Worm (Caenorhabditis elegans): ENCODE measurements around the gene EEED8.4.

Gene EEED8.4

ce11 chrII:5412467-5412866 is 3.3 kb downstream of the EEED8.4 start, which contains the start of the genes EEED8.13 and EEED8.18:
TSS of gene EEED8.13 (minus strand) at chrII:5412567.
TSS of gene EEED8.18 (minus strand) at chrII:5412610.
- TF ChIP-seq unc-39 (tag; optimal IDR thresholded peaks at IDR 0.05), result no peak
- no peak for TF ChIP-seq egl-27 (tag; optimal IDR thresholded peaks at IDR 0.05)
- TF ChIP-seq mdl-1 (tag; optimal IDR thresholded peaks at IDR 0.05), result no peak
- no peak for TF ChIP-seq nhr-25 (tag; optimal IDR thresholded peaks at IDR 0.05)
- TF ChIP-seq mab-5 (tag; optimal IDR thresholded peaks at IDR 0.05), result no peak
- TF ChIP-seq ceh-16 (tag; optimal IDR thresholded peaks at IDR 0.05), result no peak
- no peak for TF ChIP-seq lin-11 (tag; optimal IDR thresholded peaks at IDR 0.05)
- TF ChIP-seq dmd-4 (tag; optimal IDR thresholded peaks at IDR 0.05), result no peak
- TF ChIP-seq snpc-4 (tag; optimal IDR thresholded peaks at IDR 0.05), result no peak
- no peak for TF ChIP-seq lin-13 (GFP tag; optimal IDR thresholded peaks at IDR 0.05)
- TF ChIP-seq peb-1 (tag; optimal IDR thresholded peaks at IDR 0.05), result no peak
- TF ChIP-seq elt-3 (tag; optimal IDR thresholded peaks at IDR 0.05), result no peak
- TF ChIP-seq C34F6.9 (tag; optimal IDR thresholded peaks at IDR 0.05), result no peak
- no peak for TF ChIP-seq nhr-77 (tag; optimal IDR thresholded peaks at IDR 0.05)
- no peak for TF ChIP-seq nhr-23 (tag; optimal IDR thresholded peaks at IDR 0.05)
- TF ChIP-seq gmeb-1 (tag; optimal IDR thresholded peaks at IDR 0.05), result no peak

- TF ChIP-seq egl-27 (tag; optimal IDR thresholded peaks at IDR 0.05) (no peak), sma-3 (GFP tag; optimal IDR thresholded peaks at IDR 0.05) (no peak), ztf-11 (tag; optimal IDR thresholded peaks at IDR 0.05) (no peak), crh-2 (tag; optimal IDR thresholded peaks at IDR 0.05) (no peak), fos-1 (tag; optimal IDR thresholded peaks at IDR 0.05) (no peak), nhr-12 (tag; optimal IDR thresholded peaks at IDR 0.05) (no peak), lin-39 (tag; optimal IDR thresholded peaks at IDR 0.05) (no peak), zag-1 (tag; optimal IDR thresholded peaks at IDR 0.05) (no peak), mab-5 (tag; optimal IDR thresholded peaks at IDR 0.05) (no peak), nhr-21 (tag; optimal IDR thresholded peaks at IDR 0.05) (no peak)
Observed at ce11 chrII:5414040-5414439, 4.9 kb downstream of the EEED8.4 start, which contains the start of the genes EEED8.14 and EEED8.3. TSS of gene EEED8.14 (minus strand) at chrII:5414052. TSS of gene EEED8.3 (plus strand) at chrII:5414276.

- TF ChIP-seq nhr-129 (tag; optimal IDR thresholded peaks at IDR 0.05) (no peak), nhr-21 (tag; optimal IDR thresholded peaks at IDR 0.05) (no peak), elt-3 (tag; optimal IDR thresholded peaks at IDR 0.05) (no peak), sma-9 (GFP tag; optimal IDR thresholded peaks at IDR 0.05) (no peak), sma-9 (tag; optimal IDR thresholded peaks at IDR 0.05) (no peak), ztf-4 (tag; optimal IDR thresholded peaks at IDR 0.05) (no peak), ceh-16 (tag; optimal IDR thresholded peaks at IDR 0.05) (no peak), nhr-77 (tag; optimal IDR thresholded peaks at IDR 0.05) (no peak), nhr-25 (tag; optimal IDR thresholded peaks at IDR 0.05) (no peak), R02D3.7 (tag; optimal IDR thresholded peaks at IDR 0.05) (no peak), alr-1 (tag; optimal IDR thresholded peaks at IDR 0.05) (no peak)
Observed at ce11 chrII:5416204-5416764, 7.2 kb downstream of the EEED8.4 start, which contains the start of gene EEED8.2. TSS of gene EEED8.2 (plus strand) at chrII:5416714.

- TF ChIP-seq ama-1 (optimal IDR thresholded peaks at IDR 0.05) (no peak), nhr-11 (tag; optimal IDR thresholded peaks at IDR 0.05) (no peak), R02D3.7 (tag; optimal IDR thresholded peaks at IDR 0.05) (no peak), lin-13 (GFP tag; optimal IDR thresholded peaks at IDR 0.05) (no peak), fos-1 (tag; optimal IDR thresholded peaks at IDR 0.05) (no peak), nhr-129 (tag; optimal IDR thresholded peaks at IDR 0.05) (no peak), ztf-1 (GFP tag; conservative IDR thresholded peaks at IDR 0.05) (no peak), skn-1 (tag; optimal IDR thresholded peaks at IDR 0.05) (no peak), ztf-11 (tag; optimal IDR thresholded peaks at IDR 0.05) (no peak)
Observed at ce11 chrII:5417905-5418304, 8.8 kb downstream of the EEED8.4 start.

ce11 chrII:5418317-5418716 is 9.2 kb downstream of the EEED8.4 start:
- TF ChIP-seq sem-4 (tag; optimal IDR thresholded peaks at IDR 0.05), result no peak
- TF ChIP-seq ztf-4 (tag; optimal IDR thresholded peaks at IDR 0.05), result no peak
- no peak for TF ChIP-seq egl-27 (tag; optimal IDR thresholded peaks at IDR 0.05)
- TF ChIP-seq nhr-10 (tag; optimal IDR thresholded peaks at IDR 0.05), result no peak
- TF ChIP-seq Y55F3AM.14 (GFP tag; optimal IDR thresholded peaks at IDR 0.05), result no peak
- no peak for TF ChIP-seq alr-1 (tag; optimal IDR thresholded peaks at IDR 0.05)
- no peak for TF ChIP-seq aly-2 (tag; optimal IDR thresholded peaks at IDR 0.05)

All from whole organism, L2 larva.